Worm (Caenorhabditis elegans) whole organism, L2 larva: Measurements from ENCODE around the gene gst-34.

Source experiments
- C34F6.9 ChIP-seq: fragments of 150-350 bp; optimal IDR thresholded peaks from 2 replicates; lab custom pipeline; 2014; ENCODE audit warnings: missing biosample characterization, missing genetic modification characterization
- F13H6.1 ChIP-seq: sonication (generic microtip); optimal IDR thresholded peaks from 2 replicates; lab custom pipeline; 2016; ENCODE audit warnings: missing genetic modification characterization, missing compliant biosample characterization
- R02D3.7 ChIP-seq: fragments of 150-350 bp; optimal IDR thresholded peaks from 2 replicates; lab custom pipeline; 2014; ENCODE audit warnings: missing biosample characterization, missing genetic modification characterization
- Y55F3AM.14 ChIP-seq: fragments of 200-800 bp; sonication (Bioruptor generic); optimal IDR thresholded peaks from 2 replicates; lab custom pipeline; 2018; ENCODE audit warnings: mild to moderate bottlenecking, missing genetic modification characterization, missing compliant biosample characterization
- ZK546.5 ChIP-seq: sonication (generic microtip); optimal IDR thresholded peaks from 2 replicates; lab custom pipeline; 2017; ENCODE audit warnings: missing biosample characterization, missing genetic modification characterization
- aly-2 ChIP-seq: fragments of 150-350 bp; optimal IDR thresholded peaks from 2 replicates; lab custom pipeline; 2014; ENCODE audit warnings: missing biosample characterization, missing genetic modification characterization
- ama-1 ChIP-seq: fragments of 150-350 bp; optimal IDR thresholded peaks from 2 replicates; lab custom pipeline; 2018; ENCODE audit warnings: inconsistent platforms
- blmp-1 ChIP-seq: sonication (generic microtip); optimal IDR thresholded peaks from 2 replicates; lab custom pipeline; 2017; ENCODE audit warnings: missing genetic modification characterization, mild to moderate bottlenecking, missing compliant biosample characterization, antibody characterized with exemption, moderate library complexity; ENCODE audit not compliant: insufficient read depth
- ceh-82 ChIP-seq: fragments of 150-350 bp; optimal IDR thresholded peaks from 2 replicates; lab custom pipeline; 2014; ENCODE audit warnings: missing biosample characterization, missing genetic modification characterization
- crh-2 ChIP-seq: sonication (generic microtip); optimal IDR thresholded peaks from 2 replicates; lab custom pipeline; 2017; ENCODE audit warnings: missing biosample characterization, missing genetic modification characterization
- dmd-4 ChIP-seq: sonication (generic microtip); optimal IDR thresholded peaks from 2 replicates; lab custom pipeline; 2017; ENCODE audit warnings: missing biosample characterization, missing genetic modification characterization
- egl-27 ChIP-seq: sonication (generic microtip); optimal IDR thresholded peaks from 3 replicates; lab custom pipeline; 2017; ENCODE audit warnings: missing biosample characterization, missing genetic modification reagents, missing genetic modification characterization
- elt-1 ChIP-seq: fragments of 150-350 bp; optimal IDR thresholded peaks from 2 replicates; lab custom pipeline; 2014; ENCODE audit warnings: missing biosample characterization, missing genetic modification characterization
- elt-3 ChIP-seq: sonication (generic microtip); optimal IDR thresholded peaks from 2 replicates; lab custom pipeline; 2017; ENCODE audit warnings: missing biosample characterization, missing genetic modification characterization
- gmeb-1 ChIP-seq: fragments of 150-350 bp; optimal IDR thresholded peaks from 2 replicates; lab custom pipeline; 2014; ENCODE audit warnings: missing biosample characterization, missing genetic modification characterization
- lin-11 ChIP-seq: fragments of 150-350 bp; sonication (generic microtip); optimal IDR thresholded peaks from 2 replicates; lab custom pipeline; 2014; ENCODE audit warnings: missing biosample characterization, missing genetic modification characterization, inconsistent platforms, mixed read lengths
- lin-13 ChIP-seq: fragments of 150-350 bp; optimal IDR thresholded peaks from 2 replicates; lab custom pipeline; 2014; ENCODE audit warnings: missing biosample characterization, missing genetic modification reagents, missing genetic modification characterization
- lin-39 ChIP-seq: fragments of 150-350 bp; optimal IDR thresholded peaks from 2 replicates; lab custom pipeline; 2014; ENCODE audit warnings: missing biosample characterization, missing genetic modification reagents, missing genetic modification characterization
- lsy-2 ChIP-seq, 2 experiments: fragments of 150-350 bp in 1 of 2; sonication (generic microtip) in 1 of 2; optimal IDR thresholded peaks; 2 replicates each; lab custom pipeline; 2014 to 2017; ENCODE audit warnings: missing biosample characterization in 2 of 2, missing genetic modification characterization in 2 of 2
- mab-5 ChIP-seq: fragments of 150-350 bp; optimal IDR thresholded peaks from 2 replicates; lab custom pipeline; 2014; ENCODE audit warnings: missing biosample characterization, missing genetic modification characterization
- mbf-1 ChIP-seq: sonication (generic microtip); optimal IDR thresholded peaks from 2 replicates; lab custom pipeline; 2017; ENCODE audit warnings: missing biosample characterization, missing genetic modification characterization
- mdl-1 ChIP-seq, 2 experiments: fragments of 150-350 bp in 1 of 2; sonication (generic microtip) in 1 of 2; optimal IDR thresholded peaks; 2 replicates each; lab custom pipeline; 2017; ENCODE audit warnings: missing biosample characterization in 2 of 2, missing genetic modification characterization in 2 of 2
- nhr-10 ChIP-seq: sonication (generic microtip); optimal IDR thresholded peaks from 2 replicates; lab custom pipeline; 2017; ENCODE audit warnings: missing biosample characterization, missing genetic modification characterization
- nhr-11 ChIP-seq: fragments of 150-350 bp; optimal IDR thresholded peaks from 2 replicates; lab custom pipeline; 2014; ENCODE audit warnings: missing biosample characterization, missing genetic modification characterization
- nhr-23 ChIP-seq: fragments of 150-350 bp; optimal IDR thresholded peaks from 2 replicates; lab custom pipeline; 2014; ENCODE audit warnings: missing biosample characterization, missing genetic modification reagents, missing genetic modification characterization
- nhr-237 ChIP-seq: fragments of 150-350 bp; optimal IDR thresholded peaks from 2 replicates; lab custom pipeline; 2014; ENCODE audit warnings: missing biosample characterization, missing genetic modification characterization
- nhr-25 ChIP-seq: fragments of 150-350 bp; sonication (generic microtip); optimal IDR thresholded peaks from 3 replicates; lab custom pipeline; 2014; ENCODE audit warnings: missing biosample characterization, missing genetic modification characterization
- nhr-6 ChIP-seq: fragments of 150-350 bp; optimal IDR thresholded peaks from 2 replicates; lab custom pipeline; 2014; ENCODE audit warnings: missing biosample characterization, missing genetic modification characterization
- nhr-77 ChIP-seq: fragments of 150-350 bp; optimal IDR thresholded peaks from 2 replicates; lab custom pipeline; 2014; ENCODE audit warnings: missing biosample characterization, missing genetic modification characterization
- peb-1 ChIP-seq: fragments of 150-350 bp; optimal IDR thresholded peaks from 2 replicates; lab custom pipeline; 2014; ENCODE audit warnings: missing biosample characterization, missing genetic modification characterization
- skn-1 ChIP-seq: sonication (generic microtip); optimal IDR thresholded peaks from 2 replicates; lab custom pipeline; 2017; ENCODE audit warnings: missing biosample characterization, missing genetic modification characterization
- sma-3 ChIP-seq: sonication (generic microtip); optimal IDR thresholded peaks from 2 replicates; lab custom pipeline; 2016; ENCODE audit warnings: missing genetic modification reagents, missing genetic modification characterization, missing compliant biosample characterization
- sma-9 ChIP-seq, 2 experiments: fragments of 150-350 bp in 1 of 2; sonication (generic microtip) in 1 of 2; optimal IDR thresholded peaks; 2 replicates each; lab custom pipeline; 2014 to 2016; ENCODE audit warnings: missing genetic modification characterization in 2 of 2, mild to moderate bottlenecking in 1 of 2, missing biosample characterization in 1 of 2, missing compliant biosample characterization in 1 of 2, missing genetic modification reagents in 1 of 2, moderate library complexity in 1 of 2
- snpc-4 ChIP-seq: fragments of 150-350 bp; optimal IDR thresholded peaks from 2 replicates; lab custom pipeline; 2014; ENCODE audit warnings: missing biosample characterization, missing genetic modification characterization
- unc-39 ChIP-seq: fragments of 150-350 bp; optimal IDR thresholded peaks from 2 replicates; lab custom pipeline; 2014; ENCODE audit warnings: missing biosample characterization, missing genetic modification characterization
- unc-55 ChIP-seq: fragments of 150-350 bp; sonication (generic microtip); optimal IDR thresholded peaks from 3 replicates; lab custom pipeline; 2014; ENCODE audit warnings: missing biosample characterization, missing genetic modification reagents, missing genetic modification characterization
- unc-62 ChIP-seq: fragments of 150-350 bp; optimal IDR thresholded peaks from 2 replicates; lab custom pipeline; 2014; ENCODE audit warnings: missing biosample characterization, missing genetic modification reagents, missing genetic modification characterization
- zag-1 ChIP-seq: fragments of 150-350 bp; optimal IDR thresholded peaks from 2 replicates; lab custom pipeline; 2014; ENCODE audit warnings: missing biosample characterization, missing genetic modification characterization
- ztf-1 ChIP-seq: fragments of 200-800 bp; sonication (Bioruptor generic); conservative IDR thresholded peaks from 2 replicates; pipeline ENCODE4 v1.3.6; 2022; ENCODE audit warnings: missing genetic modification characterization, missing compliant biosample characterization
- ztf-4 ChIP-seq: fragments of 150-350 bp; optimal IDR thresholded peaks from 2 replicates; lab custom pipeline; 2014; ENCODE audit warnings: missing biosample characterization, missing genetic modification characterization

The gst-34 gene

ce11 chrII:15205346-15205745, 22.3 kb upstream of the gst-34 start (continued):
- TF ChIP-seq sma-3 (GFP tag; lab: Kevin White, UChicago) (peak; percentile 81), ztf-4 (tag; lab: Kevin White, UChicago) (no peak)

- no peak for TF ChIP-seq elt-3 (tag; lab: Kevin White, UChicago)
- peak; percentile 55 for TF ChIP-seq nhr-25 (tag; lab: Kevin White, UChicago)
- no peak for TF ChIP-seq skn-1
These were observed 21.2 kb upstream of the gst-34 start for ce11 chrII:15204069-15204850.

- TF ChIP-seq F13H6.1 (tag; lab: Kevin White, UChicago) (peak; percentile 17), ZK546.5 (tag; lab: Kevin White, UChicago) (no peak), dmd-4 (no peak), zag-1 (tag; lab: Kevin White, UChicago) (no peak), unc-62 (GFP tag; lab: Kevin White, UChicago) (no peak), skn-1 (no peak), mdl-1 (tag; optimal IDR thresholded peaks at IDR 0.05; lab: Kevin White, UChicago) (no peak), Y55F3AM.14 (no peak), aly-2 (tag; lab: Kevin White, UChicago) (no peak), mbf-1 (no peak), blmp-1 (peak; percentile 67), sma-9 (GFP tag; optimal IDR thresholded peaks at IDR 0.05; lab: Kevin White, UChicago) (no peak), sma-9 (tag; optimal IDR thresholded peaks at IDR 0.05; lab: Kevin White, UChicago) (no peak), ztf-1 (GFP tag; lab: Robert Waterston, UW) (no peak), lin-13 (GFP tag; lab: Kevin White, UChicago) (no peak), crh-2 (tag; lab: Kevin White, UChicago) (no peak), sma-3 (GFP tag; lab: Kevin White, UChicago) (no peak), snpc-4 (no peak), nhr-6 (tag; lab: Kevin White, UChicago) (no peak), ceh-82 (no peak), nhr-11 (tag; lab: Kevin White, UChicago) (no peak), lsy-2 (tag; optimal IDR thresholded peaks at IDR 0.05; lab: Kevin White, UChicago) (no peak), ztf-4 (tag; lab: Kevin White, UChicago) (peak; percentile 14), gmeb-1 (no peak), ama-1 (lab: Kevin White, UChicago) (no peak), nhr-77 (tag; lab: Kevin White, UChicago) (no peak), elt-3 (tag; lab: Kevin White, UChicago) (no peak), peb-1 (tag; lab: Kevin White, UChicago) (peak; percentile 62), mab-5 (tag; lab: Kevin White, UChicago) (no peak), elt-1 (tag; lab: Kevin White, UChicago) (no peak), egl-27 (tag; lab: Kevin White, UChicago) (no peak), nhr-23 (tag; lab: Kevin White, UChicago) (no peak), C34F6.9 (tag; lab: Kevin White, UChicago) (no peak), lin-39 (tag; lab: Kevin White, UChicago) (no peak), R02D3.7 (no peak), nhr-10 (no peak), lin-11 (tag; lab: Kevin White, UChicago) (no peak), nhr-237 (tag; lab: Kevin White, UChicago) (no peak), unc-55 (GFP tag; lab: Kevin White, UChicago) (no peak), nhr-25 (tag; lab: Kevin White, UChicago) (peak; percentile 75), unc-39 (no peak)
- TF ChIP-seq, all 48 proteins: peak for 5
These were observed 20.5 kb upstream of the gst-34 start for ce11 chrII:15203398-15204068.
